Worm (Caenorhabditis elegans): ENCODE results near the gene Y53C12B.7.
A peak's percentile ranks its signal among the peaks of the same experiment; 100 is the strongest.

The Y53C12B.7 gene

ce11 chrII:9800251-9800650 is 47.2 kb upstream of the Y53C12B.7 start, which contains the start of gene cyp-13A5 (continued):
- TF ChIP-seq fkh-10 (GFP tag; optimal IDR thresholded peaks at IDR 0.05): no peak
- TF ChIP-seq pag-3 (tag; optimal IDR thresholded peaks at IDR 0.05; ENCODE audit: borderline replicate concordance, insufficient read depth): no peak
- peak; percentile 0 for TF ChIP-seq C16A3.4 (tag; optimal IDR thresholded peaks at IDR 0.05)
- TF ChIP-seq aha-1 (tag; optimal IDR thresholded peaks at IDR 0.05): no peak
- no peak for TF ChIP-seq fkh-8 (tag; optimal IDR thresholded peaks at IDR 0.05)
- TF ChIP-seq grh-1 (GFP tag; IDR thresholded peaks at IDR 0.05): no peak
- no peak for TF ChIP-seq pax-3 (tag; optimal IDR thresholded peaks at IDR 0.05)

- TF ChIP-seq C34B4.2 (tag; optimal IDR thresholded peaks at IDR 0.05): no peak
- no peak for TF ChIP-seq unc-98 (GFP tag; IDR thresholded peaks at IDR 0.05)
- no peak for TF ChIP-seq nhr-12 (tag; optimal IDR thresholded peaks at IDR 0.05)
- no peak for TF ChIP-seq isw-1 (GFP tag; IDR thresholded peaks at IDR 0.05)
- TF ChIP-seq hlh-17 (GFP tag; optimal IDR thresholded peaks at IDR 0.05; ENCODE audit: borderline replicate concordance): no peak
- no peak for TF ChIP-seq fkh-10 (GFP tag; optimal IDR thresholded peaks at IDR 0.05)
- TF ChIP-seq swsn-7 (tag; optimal IDR thresholded peaks at IDR 0.05): no peak
- TF ChIP-seq nhr-85 (tag): no peak
- TF ChIP-seq ceh-8 (GFP tag; optimal IDR thresholded peaks at IDR 0.05): no peak
- TF ChIP-seq C16A3.4 (tag; optimal IDR thresholded peaks at IDR 0.05): no peak
- TF ChIP-seq nhr-11 (tag; optimal IDR thresholded peaks at IDR 0.05): no peak
- TF ChIP-seq egl-27 (tag; optimal IDR thresholded peaks at IDR 0.05): no peak
- no peak for TF ChIP-seq ceh-90 (tag; optimal IDR thresholded peaks at IDR 0.05)
- TF ChIP-seq egl-13 (tag; optimal IDR thresholded peaks at IDR 0.05): no peak
- TF ChIP-seq skn-1 (tag; optimal IDR thresholded peaks at IDR 0.05): no peak
These were observed 44.6 kb upstream of the Y53C12B.7 start, which contains the start of gene cyp-13A4 for ce11 chrII:9797664-9798063. Gene cyp-13A4 (minus strand): TSS chrII:9797740.

ce11 chrII:9793197-9793596 is 40.2 kb upstream of the Y53C12B.7 start, which contains the start of gene cyp-13A3:
Gene cyp-13A3 (minus strand): TSS chrII:9793297.
- no peak for TF ChIP-seq unc-86 (tag; optimal IDR thresholded peaks at IDR 0.05)
- peak; percentile 70 for TF ChIP-seq nhr-20 (tag; optimal IDR thresholded peaks at IDR 0.05)

- TF ChIP-seq lin-35 (GFP tag; optimal IDR thresholded peaks at IDR 0.05): peak in 1 of 2 experiments; percentile 45
- no peak for TF ChIP-seq elt-3 (tag; optimal IDR thresholded peaks at IDR 0.05)
- TF ChIP-seq snu-23 (GFP tag; optimal IDR thresholded peaks at IDR 0.05): no peak
- peak; percentile 81 for TF ChIP-seq pqm-1 (tag; optimal IDR thresholded peaks at IDR 0.05)
- TF ChIP-seq isw-1 (GFP tag; IDR thresholded peaks at IDR 0.05): no peak
- TF ChIP-seq egl-13 (tag; optimal IDR thresholded peaks at IDR 0.05): no peak
- TF ChIP-seq zag-1 (tag; optimal IDR thresholded peaks at IDR 0.05): no peak
- no peak for TF ChIP-seq lin-15B (tag; optimal IDR thresholded peaks at IDR 0.05)
- no peak for TF ChIP-seq hlh-4 (tag; optimal IDR thresholded peaks at IDR 0.05)
- TF ChIP-seq nhr-71 (tag; optimal IDR thresholded peaks at IDR 0.05): peak; percentile 40
- TF ChIP-seq fkh-4 (tag; optimal IDR thresholded peaks at IDR 0.05; ENCODE audit: borderline replicate concordance): no peak
- TF ChIP-seq nhr-90 (tag; optimal IDR thresholded peaks at IDR 0.05; ENCODE audit: poor library complexity): peak; percentile 14
- no peak for TF ChIP-seq nhr-28 (tag; optimal IDR thresholded peaks at IDR 0.05)
- no peak for TF ChIP-seq C16A3.4 (tag; optimal IDR thresholded peaks at IDR 0.05)
- TF ChIP-seq nhr-20 (tag; optimal IDR thresholded peaks at IDR 0.05): peak; percentile 62
- no peak for TF ChIP-seq nhr-237 (tag; optimal IDR thresholded peaks at IDR 0.05)
- peak; percentile 95 for TF ChIP-seq elt-2 (tag; optimal IDR thresholded peaks at IDR 0.05)
- TF ChIP-seq lsy-2 (tag; optimal IDR thresholded peaks at IDR 0.05): no peak
- peak; percentile 32 for TF ChIP-seq jun-1 (tag; optimal IDR thresholded peaks at IDR 0.05)
- no peak for TF ChIP-seq sptf-1 (tag; optimal IDR thresholded peaks at IDR 0.05)
- TF ChIP-seq efl-1 (optimal IDR thresholded peaks at IDR 0.05): no peak
- TF ChIP-seq efl-1 (GFP tag; optimal IDR thresholded peaks at IDR 0.05 in 1 of 2): peak in 1 of 2 experiments; percentile 4
- TF ChIP-seq lin-14 (GFP tag; optimal IDR thresholded peaks at IDR 0.05): peak; percentile 31
These were observed 38.2 kb upstream of the Y53C12B.7 start for ce11 chrII:9791185-9791584.

All from whole organism, L1 larva.